Fruit fly (Drosophila melanogaster) whole organism, embryonic: ENCODE data around the gene Kal1.

Experiments
- CG3281 ChIP-seq: fragments of 200-800 bp; sonication (Bioruptor generic); optimal IDR thresholded peaks from 3 replicates; lab custom pipeline; 2017; ENCODE audit warnings: missing biosample characterization, mild to moderate bottlenecking, missing genetic modification characterization
- Camta ChIP-seq: fragments of 200-800 bp; sonication (Bioruptor generic); optimal IDR thresholded peaks from 2 replicates; lab custom pipeline; 2016; ENCODE audit warnings: missing biosample characterization, missing genetic modification characterization
- TFAM ChIP-seq: fragments of 200-800 bp; sonication (Bioruptor generic); optimal IDR thresholded peaks from 2 replicates; lab custom pipeline; 2017; ENCODE audit warnings: missing biosample characterization, missing genetic modification characterization, inconsistent platforms
- ems ChIP-seq: fragments of 200-800 bp; sonication (Bioruptor generic); optimal IDR thresholded peaks from 3 replicates; lab custom pipeline; 2016; ENCODE audit warnings: missing biosample characterization, missing genetic modification characterization
- gcm2 ChIP-seq: fragments of 200-800 bp; sonication (Bioruptor generic); optimal IDR thresholded peaks from 2 replicates; lab custom pipeline; 2016; ENCODE audit warnings: missing biosample characterization, missing genetic modification characterization

DNA sequence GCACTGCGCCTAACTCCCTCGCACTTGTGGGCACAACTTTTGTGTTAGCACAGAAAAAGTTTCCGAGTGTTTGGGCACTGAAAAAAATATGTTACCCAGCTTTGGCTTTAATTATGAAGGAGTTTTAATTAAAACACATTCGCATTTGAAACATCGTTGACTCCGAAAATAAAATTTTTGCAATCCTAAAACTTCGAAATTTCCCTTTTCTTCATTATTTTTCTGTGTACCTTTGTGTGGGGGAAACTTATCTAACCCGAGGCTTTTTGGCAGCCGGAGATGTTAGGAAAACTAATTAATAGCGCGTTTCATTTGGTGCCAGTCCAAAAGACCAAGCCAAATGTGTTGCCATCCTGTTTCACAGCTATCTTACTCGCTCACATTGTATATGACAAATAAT lies 49.5 kb upstream of the Kal1 start:
- peak; percentile 24 for TF ChIP-seq CG3281 (GFP tag; lab: Kevin White, UChicago)
- no peak for TF ChIP-seq ems
- no peak for TF ChIP-seq Camta
- TF ChIP-seq TFAM (GFP tag; lab: Kevin White, UChicago) = no peak
- TF ChIP-seq gcm2 (GFP tag; lab: Kevin White, UChicago) = no peak
